Fruit fly (Drosophila melanogaster): ENCODE results near the gene CG1785.

The CG1785 gene

DNA sequence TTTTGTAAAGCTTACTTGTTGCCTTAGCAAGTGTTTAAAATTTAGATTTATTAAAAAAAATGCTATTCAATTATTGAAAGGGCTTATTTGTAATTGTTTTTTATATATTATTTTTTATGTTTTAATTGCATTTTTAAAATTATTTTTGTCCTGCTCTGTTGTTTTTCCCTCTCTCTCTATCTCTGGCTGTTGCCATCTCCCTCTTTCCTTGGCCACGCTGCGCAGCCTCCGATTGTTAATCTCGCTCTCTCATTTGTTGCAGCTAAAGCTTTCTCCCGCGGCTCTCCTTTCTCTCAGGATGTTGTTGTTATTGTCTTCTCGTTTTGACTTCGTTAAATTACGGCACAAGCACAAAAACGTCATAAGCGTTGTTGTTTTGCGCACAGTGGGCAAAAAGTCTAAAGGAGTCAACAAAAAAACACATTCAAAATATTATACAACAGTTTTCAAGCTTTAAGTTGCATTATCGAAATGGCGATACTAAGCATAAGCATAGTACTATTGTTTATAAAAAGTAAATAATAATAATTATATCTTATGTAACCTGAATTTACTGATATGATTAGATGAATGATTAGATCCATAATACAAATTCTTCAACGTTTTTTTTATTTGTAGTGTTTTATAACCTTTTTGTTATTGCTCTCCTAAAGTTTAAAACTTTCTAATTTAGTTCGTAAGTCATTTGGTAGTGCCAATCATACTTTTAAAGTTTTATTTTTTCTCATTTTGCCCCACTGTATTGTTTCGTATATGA lies 20.5 kb upstream of the CG1785 start:
- no peak for TF ChIP-seq CG17801 (GFP tag; optimal IDR thresholded peaks at IDR 0.05; ENCODE audit: partially characterized antibody)

DNA sequence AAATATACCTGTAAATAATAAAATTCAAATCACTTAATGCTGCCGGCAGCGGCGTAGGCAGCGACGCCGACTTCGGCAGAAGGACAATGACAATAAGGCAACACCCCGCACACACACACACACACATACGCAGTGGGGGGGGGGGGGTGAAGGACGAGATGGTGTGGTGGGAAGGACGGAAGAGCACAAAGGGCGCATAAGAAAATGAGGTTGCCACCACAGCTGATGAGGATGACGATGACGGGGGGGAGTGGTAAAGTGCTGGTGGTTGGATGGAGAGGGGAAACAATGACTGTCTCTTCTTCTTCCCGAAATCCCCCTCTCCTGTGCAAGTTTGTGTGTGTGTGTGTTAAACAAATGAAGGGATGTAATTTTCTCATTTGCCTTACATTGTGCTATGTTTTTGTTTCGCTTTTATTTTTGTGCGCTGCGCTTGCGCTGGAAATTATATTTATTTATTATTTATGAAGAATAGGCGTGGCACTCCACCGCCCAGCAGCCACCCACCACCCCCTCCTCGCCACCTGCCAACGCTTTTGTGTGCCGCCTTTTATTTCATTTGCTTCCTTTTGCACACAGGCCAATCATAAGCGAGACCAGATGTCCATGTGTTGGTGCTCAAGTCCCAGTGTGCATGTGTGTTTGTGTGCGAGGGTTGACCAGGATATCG lies 19.8 kb upstream of the CG1785 start:
- TF ChIP-seq CG17801 (GFP tag; optimal IDR thresholded peaks at IDR 0.05; ENCODE audit: partially characterized antibody) = no peak

DNA sequence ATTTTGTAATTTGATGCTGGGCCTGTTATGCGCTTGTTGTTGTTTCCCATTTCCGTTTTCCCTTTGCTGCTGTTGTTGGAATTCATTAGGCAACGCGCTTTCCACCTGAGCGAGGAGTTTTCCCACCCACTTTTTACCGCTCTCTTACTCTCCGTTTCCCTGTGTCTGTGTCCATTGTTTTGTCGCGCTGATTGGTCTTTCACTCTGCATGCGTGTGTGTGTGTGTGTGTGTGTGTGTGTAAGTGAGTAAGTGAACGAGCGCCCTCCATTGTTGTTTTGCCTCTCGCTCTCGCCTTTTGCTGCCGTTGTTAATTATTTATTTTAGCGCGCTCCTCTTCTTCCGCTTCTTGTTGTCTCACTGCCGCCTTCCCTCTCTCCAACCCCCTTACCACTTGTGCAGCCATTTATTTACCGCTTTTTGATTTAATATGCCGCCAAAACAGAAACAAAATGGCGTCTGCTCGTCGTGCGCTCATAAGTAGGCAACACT lies 18.6 kb upstream of the CG1785 start:
- TF ChIP-seq CG17801 (GFP tag; optimal IDR thresholded peaks at IDR 0.05; ENCODE audit: partially characterized antibody) = no peak

DNA sequence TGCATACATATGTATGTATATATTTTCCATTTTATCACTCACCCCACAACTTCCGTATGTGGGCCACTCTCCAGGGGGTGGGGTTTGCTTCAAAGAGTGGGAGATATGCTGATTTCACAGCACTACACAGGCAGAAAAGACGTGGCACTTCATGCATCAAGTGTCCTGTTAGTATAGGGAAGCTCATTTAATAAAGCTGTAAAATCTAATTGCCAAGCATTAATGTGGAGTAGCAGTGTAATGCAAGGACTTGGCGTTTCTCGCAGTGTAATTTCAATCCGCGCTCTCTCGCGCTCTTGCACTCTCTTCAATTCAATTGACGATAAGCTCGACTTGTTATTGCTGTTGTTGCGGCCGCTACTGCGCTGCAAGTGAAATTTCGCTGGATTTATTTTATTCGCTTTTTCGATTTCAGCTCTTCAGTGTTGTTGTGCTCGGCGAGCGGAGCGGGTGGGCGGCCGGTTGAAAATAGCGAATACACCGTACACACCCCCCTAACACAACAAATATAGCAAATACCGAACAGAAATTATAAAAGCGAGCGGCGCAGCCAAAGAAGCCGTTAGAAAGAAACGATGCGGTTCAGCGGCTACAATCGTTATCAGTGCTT lies 5.4 kb upstream of the CG1785 start, which contains the start of gene Hexo2:
Gene Hexo2, plus strand, starts transcription at position 419 of the 610 bp plus-strand sequence.
- peak; percentile 99 for TF ChIP-seq CG17801 (GFP tag; optimal IDR thresholded peaks at IDR 0.05; ENCODE audit: partially characterized antibody)

DNA sequence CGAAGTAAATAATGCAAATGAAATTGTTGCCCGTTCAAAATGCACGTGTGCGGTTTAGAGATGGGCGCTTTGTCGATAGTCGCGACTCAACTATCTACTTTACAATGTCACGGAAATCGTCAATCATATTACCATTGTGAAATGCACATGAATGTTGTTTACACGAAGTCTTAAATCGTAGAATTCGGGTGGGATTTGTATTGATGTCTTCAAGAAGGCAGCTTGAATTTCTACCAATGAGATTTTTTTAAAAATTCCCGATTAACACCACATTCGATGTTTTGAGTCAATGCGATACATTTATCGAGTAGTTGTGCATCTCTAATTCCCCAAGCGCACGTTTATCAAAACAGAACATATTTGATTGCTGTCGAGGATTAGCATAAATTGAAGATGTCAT lies 5.5 kb downstream of the CG1785 start, which contains the start of gene CG1789:
Gene CG1789, plus strand, starts transcription at position 308 of the 400 bp plus-strand sequence.
- TF ChIP-seq CG17801 (GFP tag; optimal IDR thresholded peaks at IDR 0.05; ENCODE audit: partially characterized antibody) = no peak

DNA sequence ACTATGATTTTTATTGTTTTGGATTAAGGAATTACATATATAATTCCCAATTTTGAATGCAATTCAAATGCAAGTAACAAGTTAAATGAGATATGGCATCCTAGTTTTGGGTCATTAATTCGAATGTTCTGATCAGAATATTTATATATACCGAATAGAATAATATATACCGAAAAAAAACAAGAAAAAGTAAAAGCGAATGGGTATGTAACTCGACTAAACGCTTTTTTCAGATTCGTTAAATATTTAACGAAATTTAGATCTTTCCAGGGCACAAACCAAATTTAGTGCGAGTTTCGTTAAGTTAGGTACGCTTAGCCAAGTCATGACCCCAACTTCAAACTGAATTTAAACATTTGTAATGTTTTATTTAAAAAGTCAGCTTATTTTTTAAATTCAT lies 6.8 kb downstream of the CG1785 start:
- peak; percentile 7 for TF ChIP-seq CG17801 (GFP tag; optimal IDR thresholded peaks at IDR 0.05; ENCODE audit: partially characterized antibody)

DNA sequence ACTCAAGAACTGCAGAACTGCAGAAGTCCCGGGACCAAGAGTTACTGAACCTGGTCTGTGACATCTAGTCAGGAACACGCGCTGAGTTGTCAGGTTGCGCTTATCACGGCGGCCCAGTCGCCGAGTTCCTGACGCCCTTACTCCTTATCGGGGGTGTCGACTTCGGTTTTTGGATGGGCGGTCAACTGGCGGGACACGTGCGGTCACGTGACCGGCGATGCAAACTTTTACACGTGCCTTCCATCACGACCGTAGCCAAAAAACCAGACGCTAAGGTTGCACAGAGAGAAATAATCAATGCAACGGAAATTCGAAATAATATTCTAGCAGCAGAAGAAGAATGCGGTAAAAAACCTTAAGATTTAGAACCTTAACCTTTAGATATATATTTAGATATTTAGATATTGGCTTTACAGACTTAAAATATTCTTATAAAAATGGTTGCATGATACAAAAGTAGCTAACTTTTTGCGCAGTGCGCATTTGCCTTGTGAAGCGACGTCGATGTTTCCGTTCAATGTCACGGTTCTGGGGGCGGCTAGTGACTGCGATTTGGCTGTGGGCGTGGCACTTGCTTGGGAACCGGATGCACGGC lies 8.8 kb downstream of the CG1785 start:
- TF ChIP-seq CG17801 (GFP tag; optimal IDR thresholded peaks at IDR 0.05; ENCODE audit: partially characterized antibody) = no peak

DNA sequence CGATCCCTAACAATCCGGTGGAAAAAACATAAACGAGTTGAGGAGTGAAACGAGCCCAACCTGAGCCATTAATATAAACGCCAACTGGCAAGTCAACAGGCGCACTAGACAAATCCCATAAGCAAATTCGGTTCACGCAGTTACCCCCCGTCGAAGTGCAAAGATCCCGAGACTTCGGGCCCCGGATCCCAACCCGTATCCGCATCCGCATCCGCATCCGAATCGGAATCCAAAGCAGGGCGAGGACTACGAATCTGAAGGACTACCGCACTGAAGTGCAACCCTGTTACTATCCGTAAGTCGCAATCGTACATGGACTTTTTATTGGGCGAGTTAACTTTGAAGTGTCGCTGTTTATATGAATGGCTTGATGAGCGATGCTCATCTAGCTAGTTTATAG lies 10.1 kb downstream of the CG1785 start:
- no peak for TF ChIP-seq CG17801 (GFP tag; optimal IDR thresholded peaks at IDR 0.05; ENCODE audit: partially characterized antibody)

DNA sequence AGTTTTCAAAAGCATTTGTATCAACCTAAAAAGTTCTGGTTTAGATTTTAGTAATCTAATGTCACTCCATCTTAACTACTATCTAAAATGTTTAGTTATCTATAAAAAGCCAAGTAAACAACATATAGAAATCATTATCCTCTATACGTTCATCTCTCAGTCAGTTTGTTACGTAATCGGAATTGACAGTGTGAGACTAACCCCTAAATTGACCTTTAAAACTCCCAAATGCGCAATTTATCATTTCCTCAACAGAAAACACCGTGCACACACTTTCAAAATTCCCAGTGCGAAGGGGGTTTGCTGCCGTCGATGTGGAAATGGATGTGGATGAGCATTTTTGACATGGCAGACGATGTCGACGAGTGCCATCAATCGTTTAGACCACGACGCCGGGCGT lies 10.5 kb downstream of the CG1785 start:
- no peak for TF ChIP-seq CG17801 (GFP tag; optimal IDR thresholded peaks at IDR 0.05; ENCODE audit: partially characterized antibody)

DNA sequence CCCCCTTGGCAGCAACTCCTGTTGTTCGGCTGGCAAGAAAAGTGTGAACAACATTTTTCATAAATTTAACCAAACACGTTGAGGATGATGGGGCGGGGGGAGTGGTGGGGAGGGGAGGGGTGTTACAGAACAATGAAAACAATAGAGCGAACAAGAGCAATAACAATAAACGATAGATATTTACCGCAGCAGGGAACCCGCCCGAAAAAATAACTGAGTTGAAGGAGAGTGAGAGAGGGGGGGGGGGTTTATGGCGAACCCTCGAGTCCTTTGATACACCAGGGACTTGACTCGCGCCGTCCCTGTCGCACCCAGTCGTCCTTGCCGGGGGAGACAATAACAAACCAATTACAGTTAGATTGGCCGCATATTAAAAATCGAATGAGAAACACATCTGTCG lies 12.1 kb downstream of the CG1785 start:
- no peak for TF ChIP-seq CG17801 (GFP tag; optimal IDR thresholded peaks at IDR 0.05; ENCODE audit: partially characterized antibody)

DNA sequence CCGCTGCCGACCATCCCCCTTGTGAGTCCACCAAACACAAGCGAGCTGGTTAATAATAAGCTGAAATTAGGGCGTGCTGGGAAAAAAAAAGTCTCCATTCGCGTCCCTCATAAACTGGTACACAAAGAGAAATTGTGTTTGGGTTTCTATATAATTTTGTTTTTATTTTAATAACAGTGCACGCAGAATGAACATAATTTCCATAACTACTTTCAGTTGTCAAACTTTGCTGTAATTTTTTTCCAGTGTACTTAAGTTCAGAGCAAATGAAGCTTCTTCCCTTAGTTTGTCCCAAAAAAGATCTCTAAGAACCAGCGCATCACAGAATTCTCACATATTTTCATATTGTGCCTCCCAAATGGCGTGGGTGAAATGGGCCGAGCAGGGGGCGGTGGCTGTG lies 13.3 kb downstream of the CG1785 start:
- no peak for TF ChIP-seq CG17801 (GFP tag; optimal IDR thresholded peaks at IDR 0.05; ENCODE audit: partially characterized antibody)

DNA sequence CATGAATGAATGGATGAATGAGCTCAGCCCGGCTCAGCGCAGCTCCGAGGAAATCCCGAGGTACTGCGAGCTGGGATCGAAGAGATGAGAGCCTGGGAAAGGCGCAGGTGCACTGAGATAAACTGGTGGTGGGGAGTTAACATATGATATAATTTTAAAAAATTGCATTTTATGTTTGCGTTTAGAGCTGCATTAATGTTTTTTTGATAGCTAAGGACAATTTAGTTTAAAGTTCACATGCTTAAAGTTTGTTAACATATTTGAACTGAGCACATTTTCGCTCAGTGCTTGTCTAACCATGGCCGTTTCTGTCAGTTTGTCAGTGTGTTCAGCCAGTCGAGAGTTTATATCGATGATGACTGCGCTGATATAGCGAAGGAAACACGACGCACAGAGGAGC lies 15.6 kb downstream of the CG1785 start:
- TF ChIP-seq CG17801 (GFP tag; optimal IDR thresholded peaks at IDR 0.05; ENCODE audit: partially characterized antibody) = no peak

DNA sequence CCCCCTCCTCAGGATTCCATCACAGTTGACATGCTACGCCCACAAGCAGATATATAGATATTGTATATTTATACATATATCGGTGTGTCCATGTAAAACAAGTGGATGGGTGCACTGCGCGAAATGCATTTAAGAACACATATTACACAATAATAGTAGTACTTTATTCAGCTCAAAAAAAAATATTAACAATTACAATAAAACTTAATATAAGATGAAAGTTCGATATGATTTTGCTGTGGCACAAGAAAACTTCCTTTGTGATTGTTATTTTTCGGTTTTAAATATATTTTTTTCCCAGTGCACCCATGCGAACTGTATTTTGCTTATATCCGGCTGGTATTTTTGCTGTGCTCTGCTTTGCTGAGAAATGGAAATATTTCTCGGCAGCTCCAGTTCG lies 16.7 kb downstream of the CG1785 start:
- no peak for TF ChIP-seq CG17801 (GFP tag; optimal IDR thresholded peaks at IDR 0.05; ENCODE audit: partially characterized antibody)

DNA sequence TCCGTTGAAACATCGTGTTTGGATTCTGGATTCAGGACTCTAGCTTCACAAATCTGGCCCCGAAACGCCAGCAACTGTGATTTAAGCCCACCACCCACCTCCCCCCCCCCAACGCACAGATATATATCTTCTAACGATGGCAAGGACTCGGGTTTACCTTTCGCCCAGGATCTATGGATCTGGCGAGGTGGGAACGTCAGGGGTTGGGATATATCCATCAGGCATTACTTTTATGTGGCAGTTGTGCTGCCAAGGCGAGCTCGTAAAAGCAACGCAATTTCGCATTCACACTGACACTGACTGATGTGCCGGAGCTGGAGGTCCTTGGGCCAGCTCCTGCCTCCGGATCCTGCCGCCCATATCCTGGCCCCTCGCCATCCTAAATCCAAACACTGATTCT lies 17.6 kb downstream of the CG1785 start:
- no peak for TF ChIP-seq CG17801 (GFP tag; optimal IDR thresholded peaks at IDR 0.05; ENCODE audit: partially characterized antibody)

DNA sequence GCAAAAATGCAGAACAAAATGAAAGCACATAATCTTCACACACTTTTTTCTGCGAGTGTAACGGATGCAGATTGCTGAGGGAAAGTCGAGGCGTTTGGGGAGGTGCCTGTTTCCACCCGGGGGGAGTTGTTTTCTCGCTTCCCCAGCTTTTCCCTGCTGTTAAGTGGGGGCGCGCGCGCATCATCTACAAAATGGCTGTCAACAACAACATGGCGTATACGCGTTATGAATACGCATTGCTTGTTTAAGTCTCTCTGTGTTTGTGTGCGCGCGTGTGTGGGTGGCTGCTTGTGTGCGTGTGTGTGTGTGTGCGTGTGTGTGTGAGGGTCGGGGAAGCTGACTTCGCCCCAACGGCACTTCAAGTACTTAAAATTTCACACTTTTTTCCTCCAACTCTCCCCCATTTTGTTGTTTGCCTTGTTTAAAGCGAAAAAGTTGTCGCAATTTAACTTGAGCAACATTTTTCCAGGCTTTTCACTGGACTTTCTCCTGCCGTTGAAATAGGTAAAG lies 28.8 kb downstream of the CG1785 start:
- no peak for TF ChIP-seq CG17801 (GFP tag; optimal IDR thresholded peaks at IDR 0.05; ENCODE audit: partially characterized antibody)
